Worm (Caenorhabditis elegans) whole organism, early embryonic: ENCODE data around the gene sqrd-1.

Experiments used
- B0310.2 ChIP-seq: sonication (generic microtip); optimal IDR thresholded peaks from 2 replicates; lab custom pipeline; 2016; ENCODE audit warnings: mild to moderate bottlenecking, missing genetic modification characterization, missing compliant biosample characterization
- F13C5.2 ChIP-seq: sonication (generic microtip); optimal IDR thresholded peaks from 2 replicates; lab custom pipeline; 2017; ENCODE audit warnings: mild to moderate bottlenecking, missing genetic modification characterization, inconsistent platforms, missing compliant biosample characterization
- aly-1 ChIP-seq: sonication (generic microtip); optimal IDR thresholded peaks from 2 replicates; lab custom pipeline; 2016; ENCODE audit warnings: missing genetic modification characterization, missing compliant biosample characterization
- ama-1 ChIP-seq: fragments of 150-350 bp; optimal IDR thresholded peaks from 2 replicates; lab custom pipeline; 2014
- ceh-13 ChIP-seq: fragments of 200-800 bp; sonication (Bioruptor generic); optimal IDR thresholded peaks from 2 replicates; lab custom pipeline; 2018; ENCODE audit warnings: mild to moderate bottlenecking, missing genetic modification characterization, missing compliant biosample characterization
- ceh-36 ChIP-seq: sonication (generic microtip); optimal IDR thresholded peaks from 2 replicates; lab custom pipeline; 2016; ENCODE audit warnings: missing genetic modification characterization, inconsistent platforms, missing compliant biosample characterization
- ets-7 ChIP-seq: sonication (generic microtip); optimal IDR thresholded peaks from 2 replicates; lab custom pipeline; 2016; ENCODE audit warnings: missing genotype, missing genetic modification characterization, missing compliant biosample characterization
- flt-1 ChIP-seq: fragments of 200-800 bp; sonication (Bioruptor generic); IDR thresholded peaks from 2 replicates; pipeline ENCODE4 v1.3.6; 2022; ENCODE audit warnings: missing genetic modification characterization, missing compliant biosample characterization
- hmbx-1 ChIP-seq: sonication (generic microtip); optimal IDR thresholded peaks from 2 replicates; lab custom pipeline; 2016; ENCODE audit warnings: mild to moderate bottlenecking, missing genetic modification characterization, missing compliant biosample characterization
- hmg-4 ChIP-seq: fragments of 200-800 bp; sonication (Bioruptor generic); optimal IDR thresholded peaks from 2 replicates; lab custom pipeline; 2018; ENCODE audit warnings: mild to moderate bottlenecking, missing genetic modification characterization, missing compliant biosample characterization
- hnd-1 ChIP-seq: sonication (generic microtip); optimal IDR thresholded peaks from 2 replicates; lab custom pipeline; 2016; ENCODE audit warnings: missing genetic modification characterization, missing compliant biosample characterization
- pes-1 ChIP-seq: fragments of 200-800 bp; sonication (Bioruptor generic); IDR thresholded peaks from 2 replicates; pipeline ENCODE4 v1.3.6; 2022; ENCODE audit warnings: missing genetic modification reagents, missing genetic modification characterization, missing compliant biosample characterization
- scrt-1 ChIP-seq: fragments of 200-800 bp; sonication (Bioruptor generic); IDR thresholded peaks from 2 replicates; pipeline ENCODE4 v1.3.6; 2022; ENCODE audit warnings: missing genetic modification characterization, missing compliant biosample characterization
- sea-1 ChIP-seq: fragments of 200-800 bp; sonication (Bioruptor generic); conservative IDR thresholded peaks from 2 replicates; pipeline ENCODE4 v1.3.6; 2022; ENCODE audit warnings: missing genetic modification characterization, missing compliant biosample characterization
- tbx-11 ChIP-seq: fragments of 200-800 bp; sonication (Bioruptor generic); IDR thresholded peaks from 2 replicates; pipeline ENCODE4 v1.3.6; 2022; ENCODE audit warnings: missing genetic modification characterization, missing compliant biosample characterization
- tbx-37 ChIP-seq: fragments of 200-800 bp; sonication (Bioruptor generic); conservative IDR thresholded peaks from 2 replicates; pipeline ENCODE4 v1.3.6; 2022; ENCODE audit warnings: missing genetic modification reagents, missing genetic modification characterization, missing compliant biosample characterization
- tra-4 ChIP-seq: sonication (generic microtip); optimal IDR thresholded peaks from 2 replicates; lab custom pipeline; 2017; ENCODE audit warnings: missing genetic modification characterization, missing compliant biosample characterization

The sqrd-1 gene

DNA sequence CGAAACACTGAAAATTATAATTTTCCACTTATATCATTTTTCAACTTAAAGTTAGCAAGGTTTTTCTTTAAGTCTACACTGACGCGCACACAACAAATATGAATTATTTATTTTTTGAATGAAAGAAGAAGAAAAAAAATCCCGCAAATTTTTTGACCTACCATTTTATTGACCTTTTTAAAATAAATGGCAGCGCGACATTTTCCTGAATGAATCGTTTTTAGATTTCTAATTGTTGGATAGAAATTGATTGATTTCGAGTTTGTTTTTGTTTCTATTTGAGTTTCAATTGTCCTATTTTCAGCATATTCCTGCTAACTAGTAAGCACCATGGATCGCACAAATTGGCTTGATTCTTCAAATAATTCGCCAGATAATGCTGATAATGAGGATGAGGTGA is 26.5 kb upstream of the sqrd-1 start, which contains the start of gene K01G12.3:
Gene K01G12.3, plus strand, starts transcription at position 301 of the 400 bp plus-strand sequence.
- no peak for TF ChIP-seq aly-1 (tag; lab: Kevin White, UChicago)
- no peak for TF ChIP-seq scrt-1
- no peak for TF ChIP-seq hnd-1 (tag; lab: Kevin White, UChicago)
- TF ChIP-seq ama-1: no peak
- TF ChIP-seq ceh-13 (GFP tag; lab: Kevin White, UChicago): no peak
- TF ChIP-seq hmg-4 (GFP tag; lab: Kevin White, UChicago): no peak
- TF ChIP-seq B0310.2 (tag; lab: Kevin White, UChicago): no peak
- TF ChIP-seq sea-1 (GFP tag; lab: Robert Waterston, UW): no peak
- TF ChIP-seq tbx-11 (GFP tag; lab: Robert Waterston, UW): no peak

DNA sequence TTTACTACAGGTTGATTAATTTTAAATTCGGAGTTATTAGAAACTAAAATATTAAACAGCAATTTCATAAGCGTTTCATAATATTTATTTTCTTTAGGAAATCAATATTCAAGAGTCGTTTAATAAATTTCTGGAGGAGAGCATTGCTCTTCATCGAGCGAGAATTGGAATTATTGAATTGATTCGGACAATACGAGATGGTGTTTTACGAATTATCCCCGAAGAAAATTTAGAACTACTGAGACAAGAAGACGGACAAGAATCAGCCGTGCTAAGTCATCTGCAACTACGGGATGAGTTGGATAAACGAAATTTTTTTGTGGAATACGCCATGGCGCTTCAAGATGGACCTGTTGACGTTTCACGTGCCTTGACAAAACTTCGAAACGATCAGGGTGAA is 25.4 kb upstream of the sqrd-1 start:
- no peak for TF ChIP-seq sea-1 (GFP tag; lab: Robert Waterston, UW)
- TF ChIP-seq tbx-37: no peak
- TF ChIP-seq scrt-1: no peak
- no peak for TF ChIP-seq tbx-11 (GFP tag; lab: Robert Waterston, UW)
- no peak for TF ChIP-seq aly-1 (tag; lab: Kevin White, UChicago)

DNA sequence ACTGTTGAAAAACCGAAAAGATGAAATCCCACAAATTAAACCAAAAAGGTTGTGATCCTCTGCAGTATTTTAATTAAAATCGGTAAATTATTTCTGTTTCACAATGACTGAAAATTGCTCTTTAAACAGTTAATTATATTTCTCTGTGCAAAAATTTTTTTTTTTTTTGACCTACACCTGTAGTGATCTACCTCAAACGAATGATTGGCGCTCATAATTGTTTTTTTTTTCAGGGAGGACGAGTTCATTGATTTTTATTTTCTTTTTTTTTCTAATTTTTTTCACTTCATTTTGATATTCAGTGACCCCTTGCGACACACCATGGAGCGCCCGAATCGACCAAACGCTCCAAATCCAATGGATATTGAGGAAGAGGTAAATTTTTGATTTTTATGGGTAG is 23.5 kb upstream of the sqrd-1 start, which contains the start of gene F02H6.2:
Gene F02H6.2, plus strand, starts transcription at position 301 of the 400 bp plus-strand sequence.
- TF ChIP-seq B0310.2 (tag; lab: Kevin White, UChicago) (no peak), ceh-13 (GFP tag; lab: Kevin White, UChicago) (no peak), ets-7 (no peak), pes-1 (GFP tag; lab: Robert Waterston, UW) (no peak), hnd-1 (tag; lab: Kevin White, UChicago) (no peak), F13C5.2 (tag; lab: Kevin White, UChicago) (no peak), hmbx-1 (no peak), flt-1 (GFP tag; lab: Robert Waterston, UW) (no peak), scrt-1 (no peak), tbx-37 (no peak), hmg-4 (GFP tag; lab: Kevin White, UChicago) (no peak), aly-1 (tag; lab: Kevin White, UChicago) (no peak)

DNA sequence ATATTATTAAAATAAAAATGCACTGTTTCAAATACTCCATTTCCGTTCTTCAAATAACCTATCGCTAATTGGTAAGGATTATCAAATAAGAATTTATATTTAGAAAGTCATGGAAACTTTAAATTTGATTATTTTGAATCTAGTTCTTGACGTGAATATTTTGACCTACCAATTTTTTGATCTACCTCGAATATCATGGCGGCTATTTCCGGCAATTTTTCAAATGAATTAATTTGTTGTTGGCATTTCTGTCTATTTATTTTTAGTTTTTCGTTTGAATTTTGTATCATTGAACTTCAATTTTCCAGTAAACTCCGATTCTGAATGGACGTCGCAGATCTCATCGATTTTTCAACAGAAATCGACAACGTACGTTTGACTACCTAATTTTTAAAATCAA is 16.5 kb upstream of the sqrd-1 start, which contains the start of gene F02H6.3:
Gene F02H6.3, plus strand, starts transcription at position 266 of the 400 bp plus-strand sequence.
- no peak for TF ChIP-seq scrt-1
- no peak for TF ChIP-seq sea-1 (GFP tag; lab: Robert Waterston, UW)
- no peak for TF ChIP-seq hnd-1 (tag; lab: Kevin White, UChicago)
- no peak for TF ChIP-seq ceh-13 (GFP tag; lab: Kevin White, UChicago)
- TF ChIP-seq B0310.2 (tag; lab: Kevin White, UChicago): no peak
- TF ChIP-seq hmbx-1: no peak
- no peak for TF ChIP-seq F13C5.2 (tag; lab: Kevin White, UChicago)
- TF ChIP-seq tra-4 (tag; lab: Kevin White, UChicago): no peak
- no peak for TF ChIP-seq tbx-11 (GFP tag; lab: Robert Waterston, UW)
- no peak for TF ChIP-seq hmg-4 (GFP tag; lab: Kevin White, UChicago)
- no peak for TF ChIP-seq ceh-36 (tag; lab: Kevin White, UChicago)
- TF ChIP-seq ets-7: no peak
- TF ChIP-seq ama-1: no peak
- TF ChIP-seq tbx-37: no peak

DNA sequence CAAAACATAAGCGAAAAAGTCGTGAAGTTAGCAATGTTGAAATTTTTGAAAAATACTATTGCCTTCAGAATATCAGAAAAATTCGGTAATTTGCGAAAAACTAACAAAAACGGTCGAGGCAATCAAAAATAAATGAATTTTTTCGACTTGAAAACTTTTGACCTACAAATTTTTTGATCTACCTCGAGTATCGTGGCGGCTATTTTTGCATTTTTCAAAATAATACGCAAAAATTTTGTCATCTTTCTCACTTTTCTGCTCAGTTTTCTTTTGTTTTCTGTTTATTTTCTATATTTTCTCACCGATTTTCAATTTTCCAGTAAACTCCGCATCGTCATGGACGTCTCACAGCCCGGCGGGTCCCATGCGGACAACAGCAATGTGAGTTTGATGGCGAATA is 3.9 kb upstream of the sqrd-1 start:
- TF ChIP-seq ama-1 (no peak), tra-4 (tag; lab: Kevin White, UChicago) (no peak), hmbx-1 (no peak)

DNA sequence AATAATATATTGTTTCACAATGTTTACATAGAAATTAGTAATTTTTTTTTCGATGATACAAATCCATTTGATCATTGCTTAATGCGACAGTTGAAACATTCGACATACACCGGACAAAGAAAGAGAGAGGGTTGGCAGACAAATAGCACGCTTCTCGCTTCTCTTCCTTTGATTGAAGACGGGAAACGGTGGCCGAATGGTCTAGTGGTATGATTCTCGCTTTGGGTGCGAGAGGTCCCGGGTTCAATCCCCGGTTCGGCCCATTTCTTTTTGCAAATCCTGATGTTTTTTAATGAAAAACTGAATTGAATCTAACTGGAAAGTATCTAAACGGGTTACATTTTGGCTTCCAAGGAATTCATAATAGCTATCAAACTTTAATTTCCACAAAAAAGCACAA is 5.2 kb downstream of the sqrd-1 start:
- no peak for TF ChIP-seq hmbx-1
- TF ChIP-seq scrt-1: peak; percentile 58; the same call in 1 of the 2 replicates
- no peak for TF ChIP-seq ceh-13 (GFP tag; lab: Kevin White, UChicago)
- TF ChIP-seq hnd-1 (tag; lab: Kevin White, UChicago): peak; percentile 8
- TF ChIP-seq flt-1 (GFP tag; lab: Robert Waterston, UW): peak; percentile 39; the same call in 1 of the 2 replicates
- peak; percentile 36 for TF ChIP-seq F13C5.2 (tag; lab: Kevin White, UChicago)
- no peak for TF ChIP-seq aly-1 (tag; lab: Kevin White, UChicago)
- no peak for TF ChIP-seq sea-1 (GFP tag; lab: Robert Waterston, UW)
- TF ChIP-seq tbx-11 (GFP tag; lab: Robert Waterston, UW): no peak
- no peak for TF ChIP-seq ama-1
- no peak for TF ChIP-seq ceh-36 (tag; lab: Kevin White, UChicago)
- TF ChIP-seq hmg-4 (GFP tag; lab: Kevin White, UChicago): no peak
- no peak for TF ChIP-seq tbx-37

DNA sequence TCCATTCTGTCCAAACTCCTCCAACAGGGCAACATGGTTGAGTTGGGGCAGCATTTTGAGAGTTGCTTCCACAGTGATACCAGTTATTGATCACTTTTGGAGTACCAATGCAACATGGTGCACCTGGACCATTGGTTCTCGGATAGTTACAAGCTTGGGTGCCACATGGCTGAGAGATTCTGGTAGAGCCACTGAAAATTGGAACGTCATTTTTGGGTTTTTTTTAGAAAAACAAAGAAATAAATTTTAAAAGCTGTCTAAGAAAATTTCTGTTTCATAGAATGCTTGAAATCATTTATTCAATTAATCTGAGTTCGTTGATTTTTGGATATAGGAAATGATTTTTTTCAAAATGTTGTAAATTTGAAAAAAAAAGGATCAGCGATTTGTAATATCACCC is 7.5 kb downstream of the sqrd-1 start:
- TF ChIP-seq aly-1 (tag; lab: Kevin White, UChicago): no peak
- TF ChIP-seq ceh-13 (GFP tag; lab: Kevin White, UChicago): no peak
- TF ChIP-seq ceh-36 (tag; lab: Kevin White, UChicago): no peak
- no peak for TF ChIP-seq tra-4 (tag; lab: Kevin White, UChicago)
- TF ChIP-seq hmg-4 (GFP tag; lab: Kevin White, UChicago): no peak

DNA sequence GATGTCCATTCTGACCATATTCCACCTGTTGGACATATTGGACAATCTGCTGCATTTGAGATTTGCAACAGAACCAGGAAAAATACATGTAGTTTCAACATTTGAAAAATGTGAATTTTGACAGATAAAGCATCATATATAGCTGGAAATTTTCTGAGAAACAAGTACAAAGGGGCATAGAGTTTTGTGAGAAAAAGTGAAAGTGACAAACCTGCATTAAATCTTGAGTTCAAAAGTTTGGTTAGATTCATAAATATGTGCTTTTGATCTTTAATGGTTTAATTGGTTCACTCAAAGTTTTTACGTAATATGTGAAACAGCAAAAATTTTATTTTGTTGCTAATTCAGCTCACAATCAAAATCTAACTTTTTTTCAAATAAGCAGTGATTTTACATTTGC is 8.4 kb downstream of the sqrd-1 start, which contains the start of gene F02H6.7:
Gene F02H6.7, minus strand, starts transcription at position 101 of the 400 bp plus-strand sequence.
- TF ChIP-seq ama-1 (no peak), sea-1 (GFP tag; lab: Robert Waterston, UW) (no peak), ceh-13 (GFP tag; lab: Kevin White, UChicago) (no peak), tbx-37 (no peak), ets-7 (no peak), scrt-1 (no peak), B0310.2 (tag; lab: Kevin White, UChicago) (no peak), hmg-4 (GFP tag; lab: Kevin White, UChicago) (no peak), tbx-11 (GFP tag; lab: Robert Waterston, UW) (no peak), aly-1 (tag; lab: Kevin White, UChicago) (no peak), flt-1 (GFP tag; lab: Robert Waterston, UW) (no peak), hnd-1 (tag; lab: Kevin White, UChicago) (no peak), hmbx-1 (no peak), pes-1 (GFP tag; lab: Robert Waterston, UW) (no peak), F13C5.2 (tag; lab: Kevin White, UChicago) (no peak), ceh-36 (tag; lab: Kevin White, UChicago) (no peak), tra-4 (tag; lab: Kevin White, UChicago) (no peak)
